Worm (Caenorhabditis elegans) whole organism, young adult: ENCODE results near the gene pro-2.
A peak's percentile ranks its signal among the peaks of the same experiment; 100 is the strongest.

Experiments
- B0261.1 ChIP-seq: sonication (generic microtip); optimal IDR thresholded peaks from 2 replicates; lab custom pipeline; 2016; ENCODE audit warnings: mild to moderate bottlenecking, missing genetic modification characterization, moderate library complexity, missing compliant biosample characterization
- D2030.7 ChIP-seq: fragments of 200-800 bp; sonication (Bioruptor generic); IDR thresholded peaks from 2 replicates; pipeline ENCODE4 v1.3.6; 2022; ENCODE audit warnings: missing genetic modification reagents, missing genetic modification characterization, missing compliant biosample characterization
- F10E7.11 ChIP-seq: sonication (generic microtip); optimal IDR thresholded peaks from 2 replicates; lab custom pipeline; 2017; ENCODE audit warnings: mild to moderate bottlenecking, missing genetic modification characterization, moderate library complexity, missing compliant biosample characterization
- F22D6.2 ChIP-seq: sonication (generic microtip); optimal IDR thresholded peaks from 2 replicates; lab custom pipeline; 2016; ENCODE audit warnings: mild to moderate bottlenecking, missing genetic modification characterization, missing compliant biosample characterization
- F55B11.4 ChIP-seq: sonication (generic microtip); optimal IDR thresholded peaks from 2 replicates; lab custom pipeline; 2016; ENCODE audit warnings: missing compliant biosample characterization, missing genetic modification characterization, borderline replicate concordance; ENCODE audit not compliant: insufficient read depth
- K11D2.4 ChIP-seq: fragments of 200-800 bp; sonication (Bioruptor generic); IDR thresholded peaks from 2 replicates; pipeline ENCODE4 v1.3.6; 2022; ENCODE audit warnings: missing genetic modification reagents, missing genetic modification characterization, missing compliant biosample characterization
- K12H6.12 ChIP-seq: fragments of 200-800 bp; sonication (Bioruptor generic); optimal IDR thresholded peaks from 2 replicates; lab custom pipeline; 2018; ENCODE audit warnings: mild to moderate bottlenecking, missing genetic modification characterization, missing compliant biosample characterization
- T07F8.4 ChIP-seq: sonication (generic microtip); optimal IDR thresholded peaks from 2 replicates; lab custom pipeline; 2016; ENCODE audit warnings: mild to moderate bottlenecking, missing genetic modification characterization, moderate library complexity, missing compliant biosample characterization
- Y53F4B.3 ChIP-seq: fragments of 200-800 bp; sonication (Bioruptor generic); IDR thresholded peaks from 2 replicates; pipeline ENCODE4 v1.3.6; 2022; ENCODE audit warnings: missing genetic modification reagents, missing genetic modification characterization, missing compliant biosample characterization
- ZK185.1 ChIP-seq: sonication (generic microtip); optimal IDR thresholded peaks from 2 replicates; lab custom pipeline; 2016; ENCODE audit warnings: mild to moderate bottlenecking, missing genetic modification characterization, missing compliant biosample characterization; ENCODE audit not compliant: poor library complexity, severe bottlenecking
- ccch-3 ChIP-seq: fragments of 200-800 bp; sonication (Bioruptor generic); optimal IDR thresholded peaks from 2 replicates; lab custom pipeline; 2018; ENCODE audit warnings: mild to moderate bottlenecking, missing genetic modification characterization, missing compliant biosample characterization
- cebp-1 ChIP-seq, 2 experiments: fragments of 200-800 bp in 1 of 2; sonication (Bioruptor generic) in 1 of 2; sonication (generic microtip) in 1 of 2; IDR thresholded peaks in 1 of 2; optimal IDR thresholded peaks in 1 of 2; 2 replicates each; pipeline versions ENCODE4 v1.3.6 to Lab custom; 2017 to 2022; ENCODE audit warnings: missing compliant biosample characterization in 2 of 2, missing genetic modification characterization in 2 of 2, mild to moderate bottlenecking in 1 of 2, missing genetic modification reagents in 1 of 2, moderate library complexity in 1 of 2
- dpff-1 ChIP-seq: sonication (generic microtip); optimal IDR thresholded peaks from 2 replicates; lab custom pipeline; 2017; ENCODE audit warnings: mild to moderate bottlenecking, missing genetic modification characterization, missing compliant biosample characterization
- dpl-1 ChIP-seq: fragments of 150-350 bp; optimal IDR thresholded peaks from 2 replicates; lab custom pipeline; 2014; ENCODE audit warnings: missing biosample characterization, missing genetic modification reagents, missing genetic modification characterization
- egrh-3 ChIP-seq: fragments of 200-800 bp; sonication (Bioruptor generic); IDR thresholded peaks from 2 replicates; pipeline ENCODE4 v1.3.6; 2022; ENCODE audit warnings: missing genetic modification reagents, missing genetic modification characterization, missing compliant biosample characterization
- ets-4 ChIP-seq: fragments of 200-800 bp; sonication (Bioruptor generic); optimal IDR thresholded peaks from 2 replicates; lab custom pipeline; 2018; ENCODE audit warnings: mild to moderate bottlenecking, missing genetic modification characterization, missing compliant biosample characterization
- gei-17 ChIP-seq: fragments of 200-800 bp; sonication (Bioruptor generic); optimal IDR thresholded peaks from 2 replicates; lab custom pipeline; 2018; ENCODE audit warnings: mild to moderate bottlenecking, missing genetic modification characterization, missing compliant biosample characterization
- hlh-26 ChIP-seq: fragments of 200-800 bp; sonication (Bioruptor generic); conservative IDR thresholded peaks from 2 replicates; pipeline ENCODE4 v1.3.6; 2022; ENCODE audit warnings: missing genetic modification reagents, missing genetic modification characterization, missing compliant biosample characterization
- hmg-20 ChIP-seq: fragments of 200-800 bp; sonication (Bioruptor generic); IDR thresholded peaks from 2 replicates; pipeline ENCODE4 v1.3.6; 2022; ENCODE audit warnings: missing genetic modification reagents, missing genetic modification characterization, missing compliant biosample characterization
- hrde-1 ChIP-seq: sonication (generic microtip); optimal IDR thresholded peaks from 2 replicates; lab custom pipeline; 2016; ENCODE audit warnings: missing genetic modification characterization, mild to moderate bottlenecking, missing compliant biosample characterization, moderate library complexity, missing genotype, missing genetic modification reagents, borderline replicate concordance
- hsf-1 ChIP-seq: fragments of 200-800 bp; sonication (Bioruptor generic); IDR thresholded peaks from 2 replicates; pipeline ENCODE4 v1.3.6; 2022; ENCODE audit warnings: missing genetic modification reagents, missing genetic modification characterization, missing compliant biosample characterization
- lir-1 ChIP-seq: fragments of 200-800 bp; sonication (Bioruptor generic); conservative IDR thresholded peaks from 2 replicates; pipeline ENCODE4 v1.3.6; 2022; ENCODE audit warnings: missing genetic modification reagents, missing genetic modification characterization, missing compliant biosample characterization
- lsl-1 ChIP-seq: fragments of 200-800 bp; sonication (Bioruptor generic); optimal IDR thresholded peaks from 2 replicates; lab custom pipeline; 2018; ENCODE audit warnings: mild to moderate bottlenecking, missing genetic modification characterization, moderate library complexity, missing compliant biosample characterization
- lsy-27 ChIP-seq: sonication (generic microtip); optimal IDR thresholded peaks from 2 replicates; lab custom pipeline; 2017; ENCODE audit warnings: missing genetic modification characterization, mild to moderate bottlenecking, missing compliant biosample characterization, antibody characterized with exemption, missing genotype, borderline replicate concordance; ENCODE audit not compliant: insufficient read depth
- madf-8 ChIP-seq: fragments of 200-800 bp; sonication (Bioruptor generic); conservative IDR thresholded peaks from 2 replicates; pipeline ENCODE4 v1.3.6; 2022; ENCODE audit warnings: missing genetic modification reagents, missing genetic modification characterization, missing compliant biosample characterization
- nfyb-1 ChIP-seq: fragments of 200-800 bp; sonication (Bioruptor generic); IDR thresholded peaks from 2 replicates; pipeline ENCODE4 v1.3.6; 2022; ENCODE audit warnings: missing genetic modification reagents, missing genetic modification characterization, missing compliant biosample characterization
- nhr-179 ChIP-seq: sonication (generic microtip); optimal IDR thresholded peaks from 2 replicates; lab custom pipeline; 2016; ENCODE audit warnings: mild to moderate bottlenecking, missing genetic modification characterization, missing compliant biosample characterization
- rec-8 ChIP-seq, 2 experiments: sonication (generic microtip); optimal IDR thresholded peaks; 2 replicates each; lab custom pipeline; 2016; ENCODE audit warnings: mild to moderate bottlenecking in 2 of 2, missing genetic modification characterization in 2 of 2, missing genetic modification reagents in 2 of 2, missing genotype in 2 of 2, missing biosample characterization in 1 of 2, missing compliant biosample characterization in 1 of 2, moderate library complexity in 1 of 2
- sdz-38 ChIP-seq: sonication (generic microtip); optimal IDR thresholded peaks from 2 replicates; lab custom pipeline; 2016; ENCODE audit warnings: missing genotype, missing genetic modification characterization, missing compliant biosample characterization
- snpc-1.1 ChIP-seq: sonication (generic microtip); optimal IDR thresholded peaks from 2 replicates; lab custom pipeline; 2017; ENCODE audit warnings: missing genetic modification characterization, mild to moderate bottlenecking, missing compliant biosample characterization, antibody characterized with exemption, moderate library complexity, missing genotype, missing genetic modification reagents; ENCODE audit not compliant: insufficient read depth
- somi-1 ChIP-seq: fragments of 200-800 bp; sonication (Bioruptor generic); optimal IDR thresholded peaks from 2 replicates; lab custom pipeline; 2018; ENCODE audit warnings: mild to moderate bottlenecking, missing genetic modification characterization, missing compliant biosample characterization
- sptf-2 ChIP-seq: fragments of 200-800 bp; sonication (Bioruptor generic); optimal IDR thresholded peaks from 2 replicates; lab custom pipeline; 2018; ENCODE audit warnings: mild to moderate bottlenecking, missing genetic modification characterization, missing compliant biosample characterization
- tbp1 ChIP-seq: fragments of 200-800 bp; sonication (Bioruptor generic); optimal IDR thresholded peaks from 2 replicates; lab custom pipeline; 2018; ENCODE audit warnings: mild to moderate bottlenecking, missing genetic modification characterization, missing compliant biosample characterization
- unc-62 ChIP-seq: fragments of 150-350 bp; optimal IDR thresholded peaks from 2 replicates; lab custom pipeline; 2014; ENCODE audit warnings: missing biosample characterization, missing genetic modification reagents, missing genetic modification characterization
- xnd-1 ChIP-seq: sonication (generic microtip); optimal IDR thresholded peaks from 2 replicates; lab custom pipeline; 2016; ENCODE audit warnings: missing genotype, missing genetic modification reagents, missing genetic modification characterization, missing compliant biosample characterization
- zim-3 ChIP-seq: sonication (generic microtip); optimal IDR thresholded peaks from 2 replicates; lab custom pipeline; 2017; ENCODE audit warnings: mild to moderate bottlenecking, missing genetic modification characterization, moderate library complexity, missing compliant biosample characterization
- ztf-22 ChIP-seq: fragments of 200-800 bp; sonication (Bioruptor generic); optimal IDR thresholded peaks from 2 replicates; lab custom pipeline; 2018; ENCODE audit warnings: mild to moderate bottlenecking, missing genetic modification characterization, moderate library complexity, missing compliant biosample characterization
- ztf-28 ChIP-seq: fragments of 200-800 bp; sonication (Bioruptor generic); IDR thresholded peaks from 2 replicates; pipeline ENCODE4 v1.3.6; 2022; ENCODE audit warnings: missing genetic modification reagents, missing genetic modification characterization, missing compliant biosample characterization
- ztf-3 ChIP-seq: fragments of 200-800 bp; sonication (Bioruptor generic); optimal IDR thresholded peaks from 2 replicates; lab custom pipeline; 2018; ENCODE audit warnings: mild to moderate bottlenecking, missing genetic modification characterization, missing compliant biosample characterization

Gene pro-2

DNA sequence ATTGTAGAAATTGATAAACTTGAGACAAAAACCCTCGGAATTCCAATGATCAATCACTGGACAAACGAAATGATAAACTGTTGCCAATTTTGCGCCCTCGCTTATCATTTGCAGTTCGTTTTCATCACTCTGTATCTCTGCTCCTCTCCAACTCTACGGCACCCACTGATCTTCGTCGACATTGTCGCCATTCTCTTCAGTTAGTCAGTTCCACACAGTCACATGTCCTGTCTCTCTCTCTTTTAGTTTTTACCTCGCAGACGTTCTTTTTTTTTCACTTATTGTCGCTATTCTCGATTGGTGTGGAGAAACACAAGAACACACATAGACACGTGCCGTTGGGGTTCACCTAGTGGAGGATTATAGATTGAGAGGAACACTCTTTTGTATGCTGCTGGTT is 44.1 kb upstream of the pro-2 start (continued):
- no peak for TF ChIP-seq snpc-1.1 (tag; lab: Kevin White, UChicago)
- TF ChIP-seq lsy-27 (tag; lab: Kevin White, UChicago): no peak
- peak; percentile 92 for TF ChIP-seq somi-1 (GFP tag; lab: Kevin White, UChicago)
- no peak for TF ChIP-seq ztf-28 (GFP tag; lab: Robert Waterston, UW)
- TF ChIP-seq gei-17: peak; percentile 6
- no peak for TF ChIP-seq sdz-38 (tag; lab: Kevin White, UChicago)
- no peak for TF ChIP-seq F55B11.4 (tag; lab: Kevin White, UChicago)
- TF ChIP-seq egrh-3 (GFP tag; lab: Robert Waterston, UW): no peak
- TF ChIP-seq cebp-1 (GFP tag; IDR thresholded peaks at IDR 0.05; lab: Robert Waterston, UW): peak; percentile 8; the same call in 1 of the 2 replicates
- TF ChIP-seq cebp-1 (tag; optimal IDR thresholded peaks at IDR 0.05; lab: Kevin White, UChicago): peak; percentile 73
- TF ChIP-seq dpff-1: no peak
- TF ChIP-seq K11D2.4 (GFP tag; lab: Robert Waterston, UW): peak; percentile 77
- no peak for TF ChIP-seq hlh-26 (GFP tag; lab: Robert Waterston, UW)
- no peak for TF ChIP-seq hmg-20 (GFP tag; lab: Robert Waterston, UW)
- no peak for TF ChIP-seq xnd-1 (tag; lab: Kevin White, UChicago)
- peak; percentile 88 for TF ChIP-seq ztf-22 (GFP tag; lab: Kevin White, UChicago)
- TF ChIP-seq lsl-1: no peak
- TF ChIP-seq lir-1 (GFP tag; lab: Robert Waterston, UW): no peak
- no peak for TF ChIP-seq ztf-3
- TF ChIP-seq madf-8 (GFP tag; lab: Robert Waterston, UW): no peak
- TF ChIP-seq rec-8 (tag; optimal IDR thresholded peaks at IDR 0.05; lab: Kevin White, UChicago): no peak
- TF ChIP-seq T07F8.4 (tag; lab: Kevin White, UChicago): no peak
- no peak for TF ChIP-seq ccch-3 (GFP tag; lab: Kevin White, UChicago)
- peak; percentile 75; the same call in 1 of the 2 replicates for TF ChIP-seq nfyb-1 (GFP tag; lab: Robert Waterston, UW)
- no peak for TF ChIP-seq hrde-1 (tag; lab: Kevin White, UChicago)
- TF ChIP-seq ets-4 (GFP tag; lab: Kevin White, UChicago): peak; percentile 59
- TF ChIP-seq K12H6.12 (tag; lab: Kevin White, UChicago): peak; percentile 43
- 0 out of 2 replicates have a peak, but pooled peaks have one; percentile 43 for TF ChIP-seq hsf-1 (GFP tag; lab: Robert Waterston, UW)
- TF ChIP-seq tbp1 (GFP tag; lab: Kevin White, UChicago): peak; percentile 18
- TF ChIP-seq B0261.1: no peak
- TF ChIP-seq D2030.7 (GFP tag; lab: Robert Waterston, UW): no peak
- no peak for TF ChIP-seq F10E7.11 (tag; lab: Kevin White, UChicago)
- TF ChIP-seq nhr-179 (tag; lab: Kevin White, UChicago): no peak
- TF ChIP-seq sptf-2 (GFP tag; lab: Kevin White, UChicago): no peak
- TF ChIP-seq F22D6.2 (tag; lab: Kevin White, UChicago): peak; percentile 61
- TF ChIP-seq Y53F4B.3: no peak
- TF ChIP-seq dpl-1 (GFP tag; lab: Kevin White, UChicago): no peak
- no peak for TF ChIP-seq zim-3 (tag; lab: Kevin White, UChicago)
- peak; percentile 56 for TF ChIP-seq ZK185.1
- TF ChIP-seq unc-62 (GFP tag; lab: Kevin White, UChicago): peak; percentile 25
- TF ChIP-seq, all 124 proteins: peak for 39
